Worm (Caenorhabditis elegans) whole organism, mixed stage, embryonic: ENCODE results near the gene trpp-11.

ENCODE experiments used
- M03D4.4 ChIP-seq: sonication (generic microtip); optimal IDR thresholded peaks from 2 replicates; lab custom pipeline; 2017; ENCODE audit warnings: mild to moderate bottlenecking, missing genetic modification characterization, missing compliant biosample characterization
- bed-3 ChIP-seq: fragments of 200-800 bp; sonication (Bioruptor generic); optimal IDR thresholded peaks from 3 replicates; lab custom pipeline; 2018; ENCODE audit warnings: mild to moderate bottlenecking, missing genetic modification characterization, moderate library complexity, missing compliant biosample characterization
- ceh-39 ChIP-seq: fragments of 150-350 bp; optimal IDR thresholded peaks from 2 replicates; lab custom pipeline; 2014; ENCODE audit warnings: missing biosample characterization, missing genetic modification characterization
- ceh-43 ChIP-seq: fragments of 200-800 bp; sonication (Bioruptor generic); optimal IDR thresholded peaks from 2 replicates; lab custom pipeline; 2018; ENCODE audit warnings: mild to moderate bottlenecking, missing genetic modification characterization, moderate library complexity, missing compliant biosample characterization
- ceh-83 ChIP-seq: fragments of 200-800 bp; sonication (Bioruptor generic); optimal IDR thresholded peaks from 2 replicates; lab custom pipeline; 2018; ENCODE audit warnings: mild to moderate bottlenecking, missing genetic modification characterization, missing compliant biosample characterization
- ces-1 ChIP-seq: fragments of 150-350 bp; optimal IDR thresholded peaks from 2 replicates; lab custom pipeline; 2014; ENCODE audit warnings: missing biosample characterization, missing genetic modification reagents, missing genetic modification characterization
- cnd-1 ChIP-seq: fragments of 200-800 bp; sonication (Bioruptor generic); optimal IDR thresholded peaks from 2 replicates; lab custom pipeline; 2018; ENCODE audit warnings: mild to moderate bottlenecking, missing genetic modification characterization, missing compliant biosample characterization
- elt-1 ChIP-seq: sonication (generic microtip); optimal IDR thresholded peaks from 2 replicates; lab custom pipeline; 2017; ENCODE audit warnings: missing genetic modification characterization, mild to moderate bottlenecking, missing compliant biosample characterization, antibody characterized with exemption, moderate library complexity, borderline replicate concordance; ENCODE audit not compliant: insufficient read depth
- flh-1 ChIP-seq: fragments of 200-800 bp; sonication (Bioruptor generic); optimal IDR thresholded peaks from 2 replicates; lab custom pipeline; 2018; ENCODE audit warnings: mild to moderate bottlenecking, missing genetic modification characterization, moderate library complexity, missing compliant biosample characterization
- ham-2 ChIP-seq: fragments of 200-800 bp; sonication (Bioruptor generic); optimal IDR thresholded peaks from 2 replicates; lab custom pipeline; 2018; ENCODE audit warnings: mild to moderate bottlenecking, missing genetic modification characterization, missing compliant biosample characterization
- hlh-1 ChIP-seq: fragments of 150-350 bp; optimal IDR thresholded peaks from 2 replicates; lab custom pipeline; 2014; ENCODE audit warnings: missing biosample characterization, missing genetic modification reagents, missing genetic modification characterization
- lin-32 ChIP-seq: fragments of 200-800 bp; sonication (Bioruptor generic); optimal IDR thresholded peaks from 2 replicates; lab custom pipeline; 2018; ENCODE audit warnings: mild to moderate bottlenecking, missing genetic modification characterization, missing compliant biosample characterization
- lsy-2 ChIP-seq: fragments of 150-350 bp; optimal IDR thresholded peaks from 2 replicates; lab custom pipeline; 2014; ENCODE audit warnings: missing biosample characterization, missing genetic modification characterization
- mab-5 ChIP-seq: fragments of 150-350 bp; optimal IDR thresholded peaks from 2 replicates; lab custom pipeline; 2014; ENCODE audit warnings: missing biosample characterization, missing genetic modification characterization
- mls-2 ChIP-seq: sonication (generic microtip); optimal IDR thresholded peaks from 2 replicates; lab custom pipeline; 2016; ENCODE audit warnings: mild to moderate bottlenecking, missing genetic modification characterization, moderate library complexity, missing compliant biosample characterization
- nhr-12 ChIP-seq: fragments of 150-350 bp; optimal IDR thresholded peaks from 2 replicates; lab custom pipeline; 2014; ENCODE audit warnings: missing biosample characterization, missing genetic modification characterization
- nhr-237 ChIP-seq: fragments of 150-350 bp; optimal IDR thresholded peaks from 2 replicates; lab custom pipeline; 2014; ENCODE audit warnings: missing biosample characterization, missing genetic modification characterization
- nhr-76 ChIP-seq: sonication (generic microtip); optimal IDR thresholded peaks from 2 replicates; lab custom pipeline; 2017; ENCODE audit warnings: missing biosample characterization, missing genetic modification characterization
- pha-4 ChIP-seq: fragments of 150-350 bp; optimal IDR thresholded peaks from 2 replicates; lab custom pipeline; 2018; ENCODE audit warnings: missing biosample characterization, missing genetic modification reagents, missing genetic modification characterization
- sptf-1 ChIP-seq: sonication (generic microtip); optimal IDR thresholded peaks from 2 replicates; lab custom pipeline; 2017; ENCODE audit warnings: mild to moderate bottlenecking, missing genetic modification characterization, moderate library complexity, missing compliant biosample characterization
- unc-120 ChIP-seq: sonication (generic microtip); optimal IDR thresholded peaks from 2 replicates; lab custom pipeline; 2017; ENCODE audit warnings: missing genetic modification characterization, missing compliant biosample characterization; ENCODE audit not compliant: poor library complexity, severe bottlenecking
- unc-39 ChIP-seq: fragments of 150-350 bp; optimal IDR thresholded peaks from 2 replicates; lab custom pipeline; 2014; ENCODE audit warnings: missing biosample characterization, missing genetic modification characterization
- unc-62 ChIP-seq: fragments of 150-350 bp; optimal IDR thresholded peaks from 2 replicates; lab custom pipeline; 2014; ENCODE audit warnings: missing biosample characterization, missing genetic modification reagents, missing genetic modification characterization
- zip-8 ChIP-seq: fragments of 150-350 bp; optimal IDR thresholded peaks from 2 replicates; lab custom pipeline; 2014; ENCODE audit warnings: missing biosample characterization, missing genetic modification characterization
- ztf-11 ChIP-seq: fragments of 150-350 bp; optimal IDR thresholded peaks from 2 replicates; lab custom pipeline; 2014; ENCODE audit warnings: missing biosample characterization, missing genetic modification characterization

Gene trpp-11

ce11 chrIII:815845-816244 lies 20.9 kb downstream of the trpp-11 start, which contains the start of gene dac-1:
Gene dac-1 (plus strand): TSS chrIII:816145.
- TF ChIP-seq ham-2 (GFP tag; lab: Kevin White, UChicago): no peak
- TF ChIP-seq ztf-11 (tag; lab: Kevin White, UChicago): no peak
- TF ChIP-seq mab-5 (tag; lab: Kevin White, UChicago): no peak
- no peak for TF ChIP-seq unc-39 (tag; lab: Kevin White, UChicago)
- no peak for TF ChIP-seq pha-4 (tag; lab: Kevin White, UChicago)
- TF ChIP-seq ceh-83: no peak
- no peak for TF ChIP-seq nhr-76 (tag; lab: Kevin White, UChicago)

ce11 chrIII:819313-819712 lies 24.4 kb downstream of the trpp-11 start:
- TF ChIP-seq elt-1 (no peak), sptf-1 (tag; lab: Kevin White, UChicago) (no peak), unc-39 (tag; lab: Kevin White, UChicago) (no peak), lsy-2 (tag; lab: Kevin White, UChicago) (no peak), hlh-1 (tag; lab: Kevin White, UChicago) (no peak), nhr-237 (tag; lab: Kevin White, UChicago) (no peak), ztf-11 (tag; lab: Kevin White, UChicago) (no peak), cnd-1 (tag; lab: Kevin White, UChicago) (no peak), lin-32 (GFP tag; lab: Kevin White, UChicago) (no peak), ceh-39 (tag; lab: Kevin White, UChicago) (no peak), nhr-76 (tag; lab: Kevin White, UChicago) (no peak), ces-1 (GFP tag; lab: Kevin White, UChicago) (no peak), flh-1 (GFP tag; lab: Kevin White, UChicago) (no peak)

- TF ChIP-seq nhr-12 (tag; lab: Kevin White, UChicago) (no peak), unc-62 (GFP tag; lab: Kevin White, UChicago) (peak; percentile 43)
Measured at ce11 chrIII:822546-823272, 27.8 kb downstream of the trpp-11 start, which contains the start of gene clec-149. Gene clec-149 (plus strand): TSS chrIII:823222.

- TF ChIP-seq mls-2 (tag; lab: Kevin White, UChicago): no peak
Measured at ce11 chrIII:825256-825655, 30.3 kb downstream of the trpp-11 start.

- TF ChIP-seq mab-5 (tag; lab: Kevin White, UChicago): no peak
Measured at ce11 chrIII:831961-832360, 37.0 kb downstream of the trpp-11 start, which contains the start of gene ceeh-1. Gene ceeh-1 (minus strand): TSS chrIII:832277.

- TF ChIP-seq ceh-43 (GFP tag; lab: Kevin White, UChicago): no peak
- no peak for TF ChIP-seq bed-3 (GFP tag; lab: Kevin White, UChicago)
- no peak for TF ChIP-seq sptf-1 (tag; lab: Kevin White, UChicago)
- TF ChIP-seq unc-120 (tag; lab: Kevin White, UChicago): no peak
- TF ChIP-seq nhr-237 (tag; lab: Kevin White, UChicago): no peak
- no peak for TF ChIP-seq M03D4.4 (tag; lab: Kevin White, UChicago)
- TF ChIP-seq ceh-83: no peak
- TF ChIP-seq zip-8 (tag; lab: Kevin White, UChicago): no peak
- no peak for TF ChIP-seq nhr-76 (tag; lab: Kevin White, UChicago)
- no peak for TF ChIP-seq hlh-1 (tag; lab: Kevin White, UChicago)
- no peak for TF ChIP-seq lsy-2 (tag; lab: Kevin White, UChicago)
- TF ChIP-seq pha-4 (tag; lab: Kevin White, UChicago): no peak
Measured at ce11 chrIII:832855-833504, 38.0 kb downstream of the trpp-11 start, which contains the start of gene zip-2. Gene zip-2 (plus strand): TSS chrIII:832982.
